Fruit fly (Drosophila melanogaster) whole organism, adult: ENCODE data around the gene CG18545.

Experiments
- CG11617 ChIP-seq: fragments of 200-800 bp; sonication (Bioruptor generic); optimal IDR thresholded peaks from 2 replicates; lab custom pipeline; 2017; ENCODE audit warnings: mild to moderate bottlenecking, missing biosample characterization, missing genetic modification reagents, missing genetic modification characterization
- CG12768 ChIP-seq: fragments of 200-800 bp; sonication (Bioruptor generic); optimal IDR thresholded peaks from 2 replicates; lab custom pipeline; 2017; ENCODE audit warnings: missing biosample characterization, missing genetic modification characterization, mild to moderate bottlenecking, moderate library complexity, missing genetic modification reagents
- CG14711 ChIP-seq: fragments of 200-800 bp; sonication (Bioruptor generic); optimal IDR thresholded peaks from 2 replicates; lab custom pipeline; 2018; ENCODE audit warnings: missing biosample characterization, mild to moderate bottlenecking, missing genetic modification characterization, moderate library complexity
- CG1620 ChIP-seq: fragments of 200-800 bp; sonication (Bioruptor generic); optimal IDR thresholded peaks from 2 replicates; lab custom pipeline; 2016; ENCODE audit warnings: missing biosample characterization, missing genetic modification characterization
- CG33017 ChIP-seq: fragments of 200-800 bp; sonication (Bioruptor generic); optimal IDR thresholded peaks from 2 replicates; lab custom pipeline; 2018; ENCODE audit warnings: missing biosample characterization, mild to moderate bottlenecking, missing genetic modification characterization, moderate library complexity
- CG5204 ChIP-seq: fragments of 200-800 bp; sonication (Bioruptor generic); optimal IDR thresholded peaks from 2 replicates; lab custom pipeline; 2016; ENCODE audit warnings: missing biosample characterization, missing genetic modification characterization
- CG7045 ChIP-seq: fragments of 200-800 bp; sonication (Bioruptor generic); optimal IDR thresholded peaks from 2 replicates; lab custom pipeline; 2017; ENCODE audit warnings: missing biosample characterization, mild to moderate bottlenecking, missing genetic modification characterization
- CG7101 ChIP-seq: fragments of 200-800 bp; sonication (Bioruptor generic); optimal IDR thresholded peaks from 2 replicates; lab custom pipeline; 2018; ENCODE audit warnings: missing biosample characterization, mild to moderate bottlenecking, missing genetic modification characterization, moderate library complexity
- Clk ChIP-seq: fragments of 200-800 bp; sonication (Bioruptor generic); optimal IDR thresholded peaks from 2 replicates; lab custom pipeline; 2017; ENCODE audit warnings: missing biosample characterization, missing genetic modification characterization
- Crg-1 ChIP-seq: fragments of 200-800 bp; sonication (Bioruptor generic); optimal IDR thresholded peaks from 2 replicates; lab custom pipeline; 2016; ENCODE audit warnings: missing biosample characterization, missing genetic modification characterization
- Hr96 ChIP-seq: fragments of 200-800 bp; sonication (Bioruptor generic); optimal IDR thresholded peaks from 2 replicates; lab custom pipeline; 2016; ENCODE audit warnings: missing biosample characterization, missing genetic modification characterization
- Mnt ChIP-seq: fragments of 200-800 bp; sonication (Bioruptor generic); optimal IDR thresholded peaks from 2 replicates; lab custom pipeline; 2016; ENCODE audit warnings: missing biosample characterization, mild to moderate bottlenecking, missing genetic modification characterization
- bab1 ChIP-seq: fragments of 200-800 bp; sonication (Bioruptor generic); optimal IDR thresholded peaks from 3 replicates; lab custom pipeline; 2019; ENCODE audit warnings: missing biosample characterization, mild to moderate bottlenecking, missing genetic modification characterization, moderate library complexity
- cic ChIP-seq: fragments of 200-800 bp; sonication (Bioruptor generic); optimal IDR thresholded peaks from 2 replicates; lab custom pipeline; 2017; ENCODE audit warnings: missing biosample characterization, mild to moderate bottlenecking, missing genetic modification characterization, moderate library complexity
- cnc ChIP-seq, 2 experiments: fragments of >200 bp; optimal IDR thresholded peaks; 2 replicates each; lab custom pipeline; 2017
- kay ChIP-seq: fragments of 200-800 bp; sonication (Bioruptor generic); peaks from one replicate; lab custom pipeline; 2016; ENCODE audit warnings: missing biosample characterization, missing genetic modification characterization, borderline replicate concordance
- ovo ChIP-seq: fragments of 200-800 bp; sonication (Bioruptor generic); optimal IDR thresholded peaks from 2 replicates; lab custom pipeline; 2016; ENCODE audit warnings: missing biosample characterization, missing genetic modification characterization
- pad ChIP-seq: fragments of 200-800 bp; sonication (Bioruptor generic); optimal IDR thresholded peaks from 3 replicates; lab custom pipeline; 2017; ENCODE audit warnings: missing biosample characterization, missing genetic modification characterization, mild to moderate bottlenecking, moderate library complexity, missing genetic modification reagents
- tj ChIP-seq: fragments of 200-800 bp; sonication (Bioruptor generic); optimal IDR thresholded peaks from 3 replicates; lab custom pipeline; 2017; ENCODE audit warnings: missing biosample characterization, mild to moderate bottlenecking, missing genetic modification characterization, moderate library complexity
- toe ChIP-seq: fragments of 200-800 bp; sonication (Bioruptor generic); optimal IDR thresholded peaks from 2 replicates; lab custom pipeline; 2016; ENCODE audit warnings: missing biosample characterization, missing genetic modification characterization

Gene CG18545

DNA sequence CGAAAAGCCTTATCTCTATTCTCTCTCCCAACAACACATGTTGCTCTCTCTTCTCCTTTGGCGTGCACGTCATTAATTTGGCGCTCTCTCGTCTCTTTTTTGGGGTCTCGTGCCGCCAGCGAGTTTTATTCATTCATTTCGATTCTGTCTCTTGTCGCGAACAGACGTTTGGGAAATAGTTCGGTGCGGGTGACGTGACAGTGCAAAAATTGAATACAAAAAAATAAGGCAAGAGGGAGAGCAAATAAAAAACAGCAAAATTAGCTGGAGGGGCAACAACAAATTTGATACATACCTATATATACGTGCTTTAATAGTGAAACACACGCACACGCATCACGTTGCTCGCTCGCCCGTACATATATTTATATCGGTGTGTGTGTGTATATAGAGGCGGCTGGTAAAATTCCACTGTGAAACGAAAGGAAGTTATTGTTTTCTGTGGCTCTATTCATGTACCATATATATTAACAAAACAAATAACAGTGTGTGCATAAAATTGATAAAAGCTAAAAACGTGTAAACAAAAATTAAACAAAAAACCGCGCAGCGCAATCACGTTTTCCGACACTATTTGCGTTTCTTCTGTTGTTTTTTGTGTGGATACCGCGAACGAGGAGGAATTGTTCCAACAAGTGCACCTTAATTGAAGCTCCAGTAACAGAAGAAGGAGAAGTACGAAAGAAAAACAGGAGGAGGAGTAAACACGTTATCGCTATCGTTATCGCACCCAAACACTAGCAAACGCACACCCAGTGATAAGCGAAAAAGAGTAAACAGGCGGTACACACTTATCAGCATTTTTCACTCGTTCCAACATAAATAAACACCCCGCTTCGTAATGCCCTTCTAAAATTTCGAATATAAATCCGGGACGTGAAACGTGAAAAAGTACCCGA lies 47.6 kb downstream of the CG18545 start, which contains the start of gene cwo:
cwo (plus strand) TSS at position 131 of the 899 bp plus-strand sequence.
- TF ChIP-seq toe (GFP tag; lab: Kevin White, UChicago) (no peak), Hr96 (GFP tag; lab: Kevin White, UChicago) (no peak), CG12768 (peak; percentile 58), pad (GFP tag; lab: Kevin White, UChicago) (peak; percentile 20), ovo (GFP tag; lab: Kevin White, UChicago) (no peak), Crg-1 (GFP tag; lab: Kevin White, UChicago) (peak; percentile 26), CG5204 (GFP tag; lab: Kevin White, UChicago) (no peak), CG1620 (GFP tag; lab: Kevin White, UChicago) (no peak), tj (GFP tag; lab: Kevin White, UChicago) (peak; percentile 48), CG7101 (tag; lab: Kevin White, UChicago) (peak; percentile 48), CG7045 (GFP tag; lab: Kevin White, UChicago) (peak; percentile 13), kay (GFP tag; lab: Kevin White, UChicago) (peak; percentile 88), Clk (GFP tag; lab: Kevin White, UChicago) (no peak), CG11617 (GFP tag; lab: Kevin White, UChicago) (no peak), CG33017 (tag; lab: Kevin White, UChicago) (peak; percentile 41), cnc (optimal IDR thresholded peaks at IDR 0.05; lab: Kevin White, UChicago) (peak; percentile 84 to 95), cic (GFP tag; lab: Kevin White, UChicago) (peak; percentile 84), bab1 (GFP tag; lab: Kevin White, UChicago) (peak; percentile 12), CG14711 (tag; lab: Kevin White, UChicago) (peak; percentile 34), Mnt (peak; percentile 62)

DNA sequence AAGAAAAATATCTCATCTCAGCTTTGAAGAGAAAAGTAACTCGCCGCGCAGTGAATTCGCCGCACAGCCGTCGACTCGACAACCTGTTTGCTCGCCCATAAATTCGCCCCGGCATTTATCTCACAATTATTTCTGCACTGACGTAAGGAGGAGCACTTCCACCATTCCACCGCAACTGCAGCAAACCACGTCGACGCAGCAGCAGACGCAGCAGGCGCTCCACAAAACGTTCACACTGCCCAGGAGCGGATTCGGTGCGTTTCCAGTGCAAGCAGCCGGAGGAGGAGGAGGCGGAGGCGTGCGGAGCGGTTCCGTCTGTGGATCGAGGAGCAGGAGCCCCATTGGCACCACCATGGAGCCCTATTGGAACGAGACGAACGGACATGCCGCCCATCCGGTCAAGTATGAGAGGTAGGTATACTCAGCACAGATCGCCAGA lies 48.3 kb downstream of the CG18545 start:
- TF ChIP-seq bab1 (GFP tag; lab: Kevin White, UChicago) (no peak), pad (GFP tag; lab: Kevin White, UChicago) (no peak), CG14711 (tag; lab: Kevin White, UChicago) (no peak), Crg-1 (GFP tag; lab: Kevin White, UChicago) (no peak), ovo (GFP tag; lab: Kevin White, UChicago) (no peak), CG7045 (GFP tag; lab: Kevin White, UChicago) (no peak), Mnt (no peak), cic (GFP tag; lab: Kevin White, UChicago) (no peak)

DNA sequence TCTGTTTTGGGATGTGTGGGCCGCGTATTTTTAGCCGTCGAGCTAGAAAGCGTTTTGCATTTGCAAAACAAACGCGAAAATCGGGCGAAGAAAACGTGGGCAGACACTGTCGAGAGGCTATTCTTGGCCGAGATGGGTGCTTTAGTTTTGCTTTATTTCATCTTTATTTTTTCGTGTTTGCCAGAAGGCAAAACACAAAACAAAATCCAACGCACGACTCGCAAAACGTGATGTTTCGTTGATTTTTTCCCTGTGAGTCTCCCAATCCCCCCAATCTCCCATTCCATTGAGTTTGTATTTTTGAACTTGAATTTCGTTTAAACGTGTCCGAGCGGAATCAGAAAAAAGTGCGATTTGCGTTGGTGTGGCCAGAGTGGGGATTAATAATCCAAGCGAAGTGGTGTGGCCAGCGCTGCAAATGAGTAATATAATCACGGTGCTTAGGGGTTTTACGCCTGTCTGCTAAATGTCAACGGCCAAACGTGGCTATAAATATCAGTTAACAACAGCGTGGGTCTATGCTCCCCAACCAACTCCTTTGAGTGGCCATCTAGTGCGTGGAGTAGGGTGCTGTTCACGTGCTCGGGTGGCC lies 49.2 kb downstream of the CG18545 start:
- no peak for TF ChIP-seq Crg-1 (GFP tag; lab: Kevin White, UChicago)
- no peak for TF ChIP-seq cnc (optimal IDR thresholded peaks at IDR 0.05; lab: Kevin White, UChicago)
- no peak for TF ChIP-seq CG1620 (GFP tag; lab: Kevin White, UChicago)
- TF ChIP-seq Hr96 (GFP tag; lab: Kevin White, UChicago) = no peak
- no peak for TF ChIP-seq ovo (GFP tag; lab: Kevin White, UChicago)
- no peak for TF ChIP-seq CG7101 (tag; lab: Kevin White, UChicago)
- TF ChIP-seq CG7045 (GFP tag; lab: Kevin White, UChicago) = no peak
- no peak for TF ChIP-seq Clk (GFP tag; lab: Kevin White, UChicago)
- no peak for TF ChIP-seq bab1 (GFP tag; lab: Kevin White, UChicago)
- no peak for TF ChIP-seq CG5204 (GFP tag; lab: Kevin White, UChicago)
- no peak for TF ChIP-seq pad (GFP tag; lab: Kevin White, UChicago)
- no peak for TF ChIP-seq CG11617 (GFP tag; lab: Kevin White, UChicago)
- TF ChIP-seq CG12768 = no peak
- no peak for TF ChIP-seq CG14711 (tag; lab: Kevin White, UChicago)
- no peak for TF ChIP-seq Mnt
- no peak for TF ChIP-seq kay (GFP tag; lab: Kevin White, UChicago)

DNA sequence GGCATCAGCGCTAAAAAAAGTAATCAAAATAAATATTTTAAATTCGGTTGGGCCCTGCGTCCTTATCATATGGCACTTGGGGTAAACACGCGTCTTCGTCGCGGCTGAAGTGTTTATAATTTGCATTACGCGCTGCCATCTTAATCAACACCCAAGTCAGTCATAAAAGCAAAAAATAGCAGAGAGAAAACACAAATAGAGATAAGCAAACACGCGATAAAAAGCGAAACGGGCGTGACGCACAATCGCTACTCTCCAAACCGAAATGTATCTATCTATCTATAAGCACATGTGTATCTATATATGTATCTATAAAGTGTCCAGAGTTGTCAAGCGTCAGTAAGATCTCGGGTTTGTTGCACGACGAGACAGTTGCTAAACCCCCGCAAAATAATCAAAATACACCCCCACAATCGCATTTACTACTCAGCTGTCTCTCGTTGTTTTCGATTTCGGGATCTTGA lies 50.2 kb downstream of the CG18545 start:
- TF ChIP-seq pad (GFP tag; lab: Kevin White, UChicago) (peak; percentile 53), cic (GFP tag; lab: Kevin White, UChicago) (peak; percentile 98), CG7045 (GFP tag; lab: Kevin White, UChicago) (peak; percentile 83), CG7101 (tag; lab: Kevin White, UChicago) (peak; percentile 76), bab1 (GFP tag; lab: Kevin White, UChicago) (no peak), Crg-1 (GFP tag; lab: Kevin White, UChicago) (peak; percentile 28), Hr96 (GFP tag; lab: Kevin White, UChicago) (peak; percentile 4), ovo (GFP tag; lab: Kevin White, UChicago) (peak; percentile 75), Mnt (peak; percentile 80), CG33017 (tag; lab: Kevin White, UChicago) (peak; percentile 76), CG14711 (tag; lab: Kevin White, UChicago) (peak; percentile 77), kay (GFP tag; lab: Kevin White, UChicago) (peak; percentile 93), Clk (GFP tag; lab: Kevin White, UChicago) (peak; percentile 38), cnc (optimal IDR thresholded peaks at IDR 0.05; lab: Kevin White, UChicago) (no peak), tj (GFP tag; lab: Kevin White, UChicago) (peak; percentile 21), toe (GFP tag; lab: Kevin White, UChicago) (peak; percentile 40), CG12768 (peak; percentile 62), CG11617 (GFP tag; lab: Kevin White, UChicago) (peak; percentile 56), CG5204 (GFP tag; lab: Kevin White, UChicago) (peak; percentile 24), CG1620 (GFP tag; lab: Kevin White, UChicago) (peak; percentile 65)
